Worm (Caenorhabditis elegans) whole organism, L4 larva: ENCODE measurements around the gene glb-17.

Experiments used
- aly-2 ChIP-seq: sonication (generic microtip); optimal IDR thresholded peaks from 2 replicates; lab custom pipeline; 2018; ENCODE audit warnings: missing biosample characterization, missing genetic modification characterization
- ama-1 ChIP-seq: fragments of 150-350 bp; optimal IDR thresholded peaks from 2 replicates; lab custom pipeline; 2014; ENCODE audit warnings: inconsistent platforms, mixed read lengths
- dpl-1 ChIP-seq: fragments of 150-350 bp; optimal IDR thresholded peaks from 2 replicates; lab custom pipeline; 2014; ENCODE audit warnings: missing biosample characterization, missing genetic modification reagents, missing genetic modification characterization
- jun-1 ChIP-seq: fragments of 150-350 bp; optimal IDR thresholded peaks from 2 replicates; lab custom pipeline; 2014; ENCODE audit warnings: missing biosample characterization, missing genetic modification reagents, missing genetic modification characterization
- lin-13 ChIP-seq: fragments of 150-350 bp; optimal IDR thresholded peaks from 2 replicates; lab custom pipeline; 2014; ENCODE audit warnings: missing biosample characterization, missing genetic modification reagents, missing genetic modification characterization
- nhr-11 ChIP-seq: fragments of 150-350 bp; optimal IDR thresholded peaks from 2 replicates; lab custom pipeline; 2014; ENCODE audit warnings: missing biosample characterization, missing genetic modification characterization

DNA sequence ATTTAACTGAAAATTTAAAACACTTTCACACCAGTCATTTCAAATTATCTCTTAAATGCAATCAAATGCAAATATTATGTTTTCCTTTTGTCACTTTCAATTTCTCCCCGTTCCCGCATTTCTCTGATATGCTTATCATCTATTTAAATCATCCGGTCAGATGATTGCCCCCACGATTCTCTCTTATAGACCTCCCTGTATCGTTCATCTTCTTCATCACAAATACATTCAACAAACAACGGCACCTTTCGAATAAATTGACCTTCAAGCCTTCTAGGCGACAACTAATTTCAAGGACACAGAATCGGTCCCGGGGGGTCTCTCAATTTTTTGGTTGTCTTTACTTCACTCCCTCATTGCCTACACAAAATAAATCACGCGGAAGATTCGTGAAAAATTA is 27.9 kb downstream of the glb-17 start:
- no peak for TF ChIP-seq lin-13 (GFP tag; lab: Kevin White, UChicago)
- no peak for TF ChIP-seq nhr-11 (tag; lab: Kevin White, UChicago)
- no peak for TF ChIP-seq aly-2
- TF ChIP-seq dpl-1 = no peak
- no peak for TF ChIP-seq jun-1 (tag; lab: Kevin White, UChicago)
- no peak for TF ChIP-seq ama-1 (lab: Kevin White, UChicago)
